Worm (Caenorhabditis elegans) whole organism, L4 larva: ENCODE results near the gene T02C1.1.

Experiments used
- F10B5.3 ChIP-seq: sonication (generic microtip); optimal IDR thresholded peaks from 2 replicates; lab custom pipeline; 2016; ENCODE audit warnings: mild to moderate bottlenecking, missing genetic modification characterization, missing compliant biosample characterization
- F44E2.7 ChIP-seq: fragments of 200-800 bp; sonication (Bioruptor generic); IDR thresholded peaks from 2 replicates; pipeline ENCODE4 v2.1.2; 2022; ENCODE audit warnings: missing genetic modification characterization, missing compliant biosample characterization
- F49E8.2 ChIP-seq: sonication (generic microtip); optimal IDR thresholded peaks from 2 replicates; lab custom pipeline; 2016; ENCODE audit warnings: missing compliant biosample characterization, mild to moderate bottlenecking, missing genetic modification characterization, borderline replicate concordance
- T26A8.4 ChIP-seq: fragments of 200-800 bp; sonication (Bioruptor generic); IDR thresholded peaks from 2 replicates; pipeline ENCODE4 v1.3.6; 2022; ENCODE audit warnings: missing genetic modification characterization, missing compliant biosample characterization
- aha-1 ChIP-seq: fragments of 150-350 bp; peaks from one replicate; lab custom pipeline; 2014; ENCODE audit warnings: missing biosample characterization, missing genetic modification characterization
- ama-1 ChIP-seq: fragments of 150-350 bp; optimal IDR thresholded peaks from 2 replicates; lab custom pipeline; 2014; ENCODE audit warnings: inconsistent platforms, mixed read lengths
- ceh-44 ChIP-seq: fragments of 200-800 bp; sonication (Bioruptor generic); IDR thresholded peaks from 2 replicates; pipeline ENCODE4 v1.3.6; 2022; ENCODE audit warnings: missing genetic modification reagents, missing genetic modification characterization, missing compliant biosample characterization
- ceh-62 ChIP-seq: sonication (generic microtip); optimal IDR thresholded peaks from 2 replicates; lab custom pipeline; 2017; ENCODE audit warnings: missing biosample characterization, missing genetic modification characterization
- ceh-82 ChIP-seq: sonication (generic microtip); optimal IDR thresholded peaks from 2 replicates; lab custom pipeline; 2017; ENCODE audit warnings: missing biosample characterization, missing genetic modification characterization
- cey-2 ChIP-seq: sonication (generic microtip); optimal IDR thresholded peaks from 3 replicates; lab custom pipeline; 2017; ENCODE audit warnings: missing genetic modification characterization, mild to moderate bottlenecking, missing compliant biosample characterization, antibody characterized with exemption, borderline replicate concordance; ENCODE audit not compliant: insufficient read depth
- ctbp-1 ChIP-seq: fragments of 200-800 bp; sonication (Bioruptor generic); IDR thresholded peaks from 2 replicates; pipeline ENCODE4 v1.3.6; 2022; ENCODE audit warnings: missing genetic modification reagents, missing genetic modification characterization, missing compliant biosample characterization
- daf-16 ChIP-seq, 3 experiments: sonication (generic microtip); optimal IDR thresholded peaks; 2 replicates each; lab custom pipeline; 2016 to 2017; ENCODE audit warnings: missing genetic modification characterization in 3 of 3, missing genetic modification reagents in 3 of 3, mild to moderate bottlenecking in 2 of 3, missing compliant biosample characterization in 2 of 3, missing biosample characterization in 1 of 3, moderate library complexity in 1 of 3
- dmd-6 ChIP-seq: fragments of 200-800 bp; sonication (Bioruptor generic); IDR thresholded peaks from 2 replicates; pipeline ENCODE4 v1.3.6; 2022; ENCODE audit warnings: missing genetic modification reagents, missing genetic modification characterization, missing compliant biosample characterization
- dpl-1 ChIP-seq: fragments of 150-350 bp; optimal IDR thresholded peaks from 2 replicates; lab custom pipeline; 2014; ENCODE audit warnings: missing biosample characterization, missing genetic modification reagents, missing genetic modification characterization
- dve-1 ChIP-seq: sonication (generic microtip); optimal IDR thresholded peaks from 2 replicates; lab custom pipeline; 2017; ENCODE audit warnings: antibody characterized with exemption, mild to moderate bottlenecking, missing genetic modification characterization, missing compliant biosample characterization; ENCODE audit not compliant: insufficient read depth
- egl-27 ChIP-seq: sonication (generic microtip); optimal IDR thresholded peaks from 3 replicates; lab custom pipeline; 2017; ENCODE audit warnings: missing biosample characterization, missing genetic modification reagents, missing genetic modification characterization
- hlh-11 ChIP-seq: fragments of 200-800 bp; sonication (Bioruptor generic); optimal IDR thresholded peaks from 2 replicates; lab custom pipeline; 2018; ENCODE audit warnings: mild to moderate bottlenecking, missing genetic modification characterization, missing compliant biosample characterization
- hlh-30 ChIP-seq: sonication (generic microtip); optimal IDR thresholded peaks from 2 replicates; lab custom pipeline; 2017; ENCODE audit warnings: antibody characterized with exemption, mild to moderate bottlenecking, missing genetic modification characterization, missing compliant biosample characterization; ENCODE audit not compliant: insufficient read depth
- lin-38 ChIP-seq: fragments of 200-800 bp; sonication (Bioruptor generic); IDR thresholded peaks from 2 replicates; pipeline ENCODE4 v1.3.6; 2022; ENCODE audit warnings: missing genetic modification reagents, missing genetic modification characterization, missing compliant biosample characterization
- lir-3 ChIP-seq: sonication (generic microtip); optimal IDR thresholded peaks from 2 replicates; lab custom pipeline; 2016; ENCODE audit warnings: mild to moderate bottlenecking, missing genetic modification characterization, missing compliant biosample characterization
- lsy-2 ChIP-seq, 2 experiments: fragments of 150-350 bp in 1 of 2; sonication (generic microtip) in 1 of 2; optimal IDR thresholded peaks; 2 replicates each; lab custom pipeline; 2014 to 2017; ENCODE audit warnings: missing biosample characterization in 2 of 2, missing genetic modification characterization in 2 of 2
- madf-5 ChIP-seq, 2 experiments: fragments of 200-800 bp; sonication (Bioruptor generic); IDR thresholded peaks; 2 replicates each; pipeline ENCODE4 v1.3.6; 2022; ENCODE audit warnings: missing compliant biosample characterization in 2 of 2, missing genetic modification characterization in 2 of 2
- mdl-1 ChIP-seq, 2 experiments: fragments of 150-350 bp in 1 of 2; sonication (generic microtip) in 1 of 2; optimal IDR thresholded peaks; 2 replicates each; lab custom pipeline; 2014 to 2017; ENCODE audit warnings: missing biosample characterization in 2 of 2, missing genetic modification characterization in 2 of 2
- mep-1 ChIP-seq: fragments of 150-350 bp; sonication (generic microtip); optimal IDR thresholded peaks from 3 replicates; lab custom pipeline; 2014; ENCODE audit warnings: missing biosample characterization, missing genetic modification characterization
- mes-2 ChIP-seq: sonication (generic microtip); optimal IDR thresholded peaks from 2 replicates; lab custom pipeline; 2016; ENCODE audit warnings: missing genotype, mild to moderate bottlenecking, missing genetic modification characterization, missing compliant biosample characterization; ENCODE audit not compliant: poor library complexity, severe bottlenecking
- mxl-2 ChIP-seq: fragments of 200-800 bp; sonication (Bioruptor generic); conservative IDR thresholded peaks from 2 replicates; pipeline ENCODE4 v1.3.6; 2022; ENCODE audit warnings: missing genetic modification reagents, missing genetic modification characterization, missing compliant biosample characterization
- nhr-102 ChIP-seq: sonication (generic microtip); optimal IDR thresholded peaks from 2 replicates; lab custom pipeline; 2016; ENCODE audit warnings: mild to moderate bottlenecking, missing genetic modification characterization, moderate library complexity, missing compliant biosample characterization
- nhr-111 ChIP-seq: fragments of 200-800 bp; sonication (Bioruptor generic); optimal IDR thresholded peaks from 2 replicates; lab custom pipeline; 2018; ENCODE audit warnings: mild to moderate bottlenecking, missing genetic modification characterization, missing compliant biosample characterization
- nhr-237 ChIP-seq: sonication (generic microtip); optimal IDR thresholded peaks from 2 replicates; lab custom pipeline; 2017; ENCODE audit warnings: missing biosample characterization, missing genetic modification characterization
- nhr-42 ChIP-seq: fragments of 200-800 bp; sonication (Bioruptor generic); IDR thresholded peaks from 2 replicates; pipeline ENCODE4 v1.3.6; 2022; ENCODE audit warnings: missing genetic modification characterization, missing compliant biosample characterization
- nhr-6 ChIP-seq: fragments of 150-350 bp; optimal IDR thresholded peaks from 2 replicates; lab custom pipeline; 2014; ENCODE audit warnings: missing biosample characterization, missing genetic modification characterization
- pha-4 ChIP-seq, 2 experiments: fragments of 150-350 bp in 1 of 2; fragments of 200-800 bp in 1 of 2; sonication (Bioruptor generic) in 1 of 2; IDR thresholded peaks in 1 of 2; optimal IDR thresholded peaks in 1 of 2; 2 replicates each; pipeline versions ENCODE4 v1.3.6 to Lab custom; 2014 to 2022; ENCODE audit warnings: missing genetic modification characterization in 2 of 2, missing genetic modification reagents in 2 of 2, missing biosample characterization in 1 of 2, missing compliant biosample characterization in 1 of 2
- set-16 ChIP-seq: fragments of 200-800 bp; sonication (Bioruptor generic); IDR thresholded peaks from 2 replicates; pipeline ENCODE4 v1.3.6; 2022; ENCODE audit warnings: missing genetic modification reagents, missing genetic modification characterization, missing compliant biosample characterization
- skn-1 ChIP-seq: fragments of 150-350 bp; optimal IDR thresholded peaks from 2 replicates; lab custom pipeline; 2014; ENCODE audit warnings: missing biosample characterization, missing genetic modification characterization
- snpc-1.2 ChIP-seq: fragments of 200-800 bp; sonication (Bioruptor generic); IDR thresholded peaks from 2 replicates; pipeline ENCODE4 v1.3.6; 2022; ENCODE audit warnings: missing genetic modification reagents, missing genetic modification characterization, missing compliant biosample characterization
- unc-130 ChIP-seq: sonication (generic microtip); optimal IDR thresholded peaks from 2 replicates; lab custom pipeline; 2016; ENCODE audit warnings: missing genetic modification reagents, missing genetic modification characterization, missing compliant biosample characterization
- unc-62 ChIP-seq, 3 experiments: fragments of 150-350 bp in 1 of 3; sonication (generic microtip); optimal IDR thresholded peaks in 2 of 3; peaks in 1 of 3; 1 replicate in 1 of 3; 2 replicates in 2 of 3; lab custom pipeline; 2014 to 2017; ENCODE audit warnings: missing biosample characterization in 3 of 3, missing genetic modification characterization in 3 of 3, missing genetic modification reagents in 3 of 3, missing genotype in 1 of 3
- zfp-2 ChIP-seq: sonication (generic microtip); optimal IDR thresholded peaks from 2 replicates; lab custom pipeline; 2016; ENCODE audit warnings: mild to moderate bottlenecking, missing genetic modification characterization, missing compliant biosample characterization
- zip-2 ChIP-seq: fragments of 150-350 bp; optimal IDR thresholded peaks from 2 replicates; lab custom pipeline; 2014; ENCODE audit warnings: missing biosample characterization, missing genetic modification characterization

Gene T02C1.1

ce11 chrIII:9224986-9225385 is 22.3 kb upstream of the T02C1.1 start:
- TF ChIP-seq zfp-2 (no peak), mxl-2 (GFP tag; lab: Robert Waterston, UW) (no peak), F49E8.2 (tag; lab: Kevin White, UChicago) (no peak), F10B5.3 (tag; lab: Kevin White, UChicago) (no peak), egl-27 (tag; lab: Kevin White, UChicago) (no peak), nhr-6 (tag; lab: Kevin White, UChicago) (no peak), pha-4 (GFP tag; IDR thresholded peaks at IDR 0.05; lab: Robert Waterston, UW) (no peak), pha-4 (tag; optimal IDR thresholded peaks at IDR 0.05; lab: Kevin White, UChicago) (no peak), zip-2 (tag; lab: Kevin White, UChicago) (no peak), dmd-6 (GFP tag; lab: Robert Waterston, UW) (no peak), F44E2.7 (GFP tag; lab: Robert Waterston, UW) (no peak), ctbp-1 (no peak), skn-1 (no peak), lir-3 (no peak), daf-16 (GFP tag; optimal IDR thresholded peaks at IDR 0.05; lab: Kevin White, UChicago) (no peak), daf-16 (tag; optimal IDR thresholded peaks at IDR 0.05; lab: Kevin White, UChicago) (no peak), mdl-1 (tag; optimal IDR thresholded peaks at IDR 0.05; lab: Kevin White, UChicago) (no peak), set-16 (no peak), snpc-1.2 (GFP tag; lab: Robert Waterston, UW) (no peak), unc-130 (GFP tag; lab: Kevin White, UChicago) (no peak), nhr-111 (GFP tag; lab: Kevin White, UChicago) (no peak)

ce11 chrIII:9228190-9228589 is 19.1 kb upstream of the T02C1.1 start:
- TF ChIP-seq ama-1 (lab: Kevin White, UChicago) (no peak), cey-2 (tag; lab: Kevin White, UChicago) (no peak), lin-38 (GFP tag; lab: Robert Waterston, UW) (peak; percentile 76), hlh-30 (tag; lab: Kevin White, UChicago) (peak; percentile 35), ceh-82 (tag; lab: Kevin White, UChicago) (no peak), nhr-237 (tag; lab: Kevin White, UChicago) (no peak), mes-2 (tag; lab: Kevin White, UChicago) (peak; percentile 39), mep-1 (tag; lab: Kevin White, UChicago) (peak; percentile 41), dpl-1 (GFP tag; lab: Kevin White, UChicago) (peak; percentile 87), lsy-2 (tag; optimal IDR thresholded peaks at IDR 0.05; lab: Kevin White, UChicago) (peak in 1 of 2 experiments; percentile 66), dve-1 (tag; lab: Kevin White, UChicago) (peak; percentile 4), daf-16 (GFP tag; optimal IDR thresholded peaks at IDR 0.05; lab: Kevin White, UChicago) (no peak), daf-16 (tag; optimal IDR thresholded peaks at IDR 0.05; lab: Kevin White, UChicago) (peak; percentile 23), hlh-11 (tag; lab: Kevin White, UChicago) (peak; percentile 30), unc-62 (GFP tag; optimal IDR thresholded peaks at IDR 0.05 in 1 of 2; lab: Kevin White, UChicago) (peak in 1 of 2 experiments; percentile 41), unc-62 (tag; optimal IDR thresholded peaks at IDR 0.05; lab: Kevin White, UChicago) (no peak)
- TF ChIP-seq, all 104 proteins: peak for 10

ce11 chrIII:9228722-9229121 is 18.6 kb upstream of the T02C1.1 start, which contains the start of gene rnr-1:
TSS of gene rnr-1 (minus strand) at chrIII:9228798.
- TF ChIP-seq nhr-102 (tag; lab: Kevin White, UChicago) (no peak), ceh-82 (tag; lab: Kevin White, UChicago) (no peak), ceh-62 (tag; lab: Kevin White, UChicago) (no peak), ceh-44 (no peak), F49E8.2 (tag; lab: Kevin White, UChicago) (peak; percentile 39), lsy-2 (tag; optimal IDR thresholded peaks at IDR 0.05; lab: Kevin White, UChicago) (peak in 1 of 2 experiments; percentile 59), lin-38 (GFP tag; lab: Robert Waterston, UW) (peak; percentile 45; the same call in 1 of the 2 replicates), cey-2 (tag; lab: Kevin White, UChicago) (no peak), nhr-42 (GFP tag; lab: Robert Waterston, UW) (no peak), mxl-2 (GFP tag; lab: Robert Waterston, UW) (no peak), aha-1 (tag; lab: Kevin White, UChicago) (peak; percentile 59), mdl-1 (tag; optimal IDR thresholded peaks at IDR 0.05; lab: Kevin White, UChicago) (no peak), madf-5 (GFP tag; IDR thresholded peaks at IDR 0.05; lab: Robert Waterston, UW) (no peak), T26A8.4 (GFP tag; lab: Robert Waterston, UW) (no peak)
